Fruit fly (Drosophila melanogaster): ENCODE data around the gene CG43082.

CG43082 gene

dm6 chr3L:15700338-15700966 is 38.8 kb downstream of the CG43082 start (continued):
- TF ChIP-seq vvl (GFP tag; IDR thresholded peaks at IDR 0.05) (no peak), CG4404 (GFP tag; IDR thresholded peaks at IDR 0.05) (peak; percentile 54), CG14667 (GFP tag; IDR thresholded peaks at IDR 0.05) (no peak), twi (tag; optimal IDR thresholded peaks at IDR 0.05) (no peak), Neu2 (GFP tag; optimal IDR thresholded peaks at IDR 0.05; ENCODE audit: borderline replicate concordance) (peak; percentile 59), CG2875 (GFP tag; optimal IDR thresholded peaks at IDR 0.05) (peak; percentile 38), CG8290 (GFP tag; optimal IDR thresholded peaks at IDR 0.05) (peak; percentile 19), CG8290 (tag; optimal IDR thresholded peaks at IDR 0.05) (peak in 1 of 2 experiments; percentile 41), CG12071 (GFP tag; optimal IDR thresholded peaks at IDR 0.05) (no peak), CG12391 (tag; optimal IDR thresholded peaks at IDR 0.05) (peak; percentile 81), Opbp (GFP tag; IDR thresholded peaks at IDR 0.05; ENCODE audit: partially characterized antibody) (no peak), Chrac-16 (GFP tag; optimal IDR thresholded peaks at IDR 0.05) (peak; percentile 63), oc (tag; optimal IDR thresholded peaks at IDR 0.05) (no peak), ewg (GFP tag; optimal IDR thresholded peaks at IDR 0.05) (no peak), chif (GFP tag; optimal IDR thresholded peaks at IDR 0.05) (peak in 1 of 2 experiments; percentile 58)

DNA sequence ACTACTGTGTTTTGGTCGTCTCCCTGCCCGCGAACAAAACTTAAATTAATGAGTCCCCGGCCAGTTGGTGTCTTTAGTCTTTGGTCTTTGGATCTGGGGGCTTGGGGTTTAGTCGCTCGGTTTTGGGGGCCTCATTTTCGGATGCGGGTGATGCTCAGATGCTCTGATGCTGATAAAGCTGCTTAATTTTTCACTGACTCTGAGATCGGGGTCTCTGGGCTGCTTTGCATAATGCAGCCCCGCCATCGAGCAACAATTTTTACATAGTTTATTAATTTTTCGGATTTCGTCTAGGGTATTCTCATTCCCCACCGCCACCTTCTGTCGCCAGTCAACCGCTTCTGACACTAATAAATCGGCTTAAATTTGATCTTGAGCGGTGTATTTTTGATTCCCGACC is 40.5 kb downstream of the CG43082 start:
- 0 out of 4 replicates have a peak, but pooled peaks have one; percentile 51 for TF ChIP-seq chinmo (GFP tag; IDR thresholded peaks at IDR 0.05; ENCODE audit: partially characterized antibody)
- no peak for TF ChIP-seq Dbx (GFP tag; IDR thresholded peaks at IDR 0.05)
- TF ChIP-seq kni (GFP tag; optimal IDR thresholded peaks at IDR 0.05): peak; percentile 18
- TF ChIP-seq crol (GFP tag; IDR thresholded peaks at IDR 0.05): peak; percentile 28; the same call in 1 of the 2 replicates
- peak; percentile 66 for TF ChIP-seq vvl (GFP tag; IDR thresholded peaks at IDR 0.05)
- no peak for TF ChIP-seq CG11696 (GFP tag; IDR thresholded peaks at IDR 0.05)
- TF ChIP-seq CG7745 (tag; optimal IDR thresholded peaks at IDR 0.05): peak; percentile 86
- peak; percentile 19 for TF ChIP-seq abd-A (tag; optimal IDR thresholded peaks at IDR 0.05)
- TF ChIP-seq jumu (GFP tag; optimal IDR thresholded peaks at IDR 0.05): no peak
- TF ChIP-seq Awh (GFP tag; IDR thresholded peaks at IDR 0.05): peak; percentile 60; the same call in 1 of the 2 replicates
- TF ChIP-seq klu (GFP tag; IDR thresholded peaks at IDR 0.05): no peak
- peak; percentile 94 for TF ChIP-seq oc (tag; optimal IDR thresholded peaks at IDR 0.05)
- no peak for TF ChIP-seq CG10274 (GFP tag; optimal IDR thresholded peaks at IDR 0.05)
- no peak for TF ChIP-seq Asciz (GFP tag; optimal IDR thresholded peaks at IDR 0.05)
- TF ChIP-seq CG2129 (GFP tag; IDR thresholded peaks at IDR 0.05; ENCODE audit: partially characterized antibody): no peak
- TF ChIP-seq CG43689 (GFP tag; IDR thresholded peaks at IDR 0.05): no peak
- TF ChIP-seq yki (optimal IDR thresholded peaks at IDR 0.05): no peak
- TF ChIP-seq eyg (GFP tag; optimal IDR thresholded peaks at IDR 0.05): no peak
- peak; percentile 1 for TF ChIP-seq CG12769 (tag; optimal IDR thresholded peaks at IDR 0.05)
- no peak for TF ChIP-seq Hr3 (GFP tag; optimal IDR thresholded peaks at IDR 0.05)
- no peak for TF ChIP-seq ken (GFP tag; IDR thresholded peaks at IDR 0.05)
- no peak for TF ChIP-seq Trl (optimal IDR thresholded peaks at IDR 0.05)
- no peak for TF ChIP-seq Trl (GFP tag; optimal IDR thresholded peaks at IDR 0.05)
- TF ChIP-seq CG8290 (GFP tag; optimal IDR thresholded peaks at IDR 0.05): no peak
- no peak for TF ChIP-seq CG8290 (tag; optimal IDR thresholded peaks at IDR 0.05)
- no peak for TF ChIP-seq gfzf (GFP tag; optimal IDR thresholded peaks at IDR 0.05)
